Fruit fly (Drosophila melanogaster): Measurements from ENCODE around the gene COX5A.

Gene COX5A

DNA sequence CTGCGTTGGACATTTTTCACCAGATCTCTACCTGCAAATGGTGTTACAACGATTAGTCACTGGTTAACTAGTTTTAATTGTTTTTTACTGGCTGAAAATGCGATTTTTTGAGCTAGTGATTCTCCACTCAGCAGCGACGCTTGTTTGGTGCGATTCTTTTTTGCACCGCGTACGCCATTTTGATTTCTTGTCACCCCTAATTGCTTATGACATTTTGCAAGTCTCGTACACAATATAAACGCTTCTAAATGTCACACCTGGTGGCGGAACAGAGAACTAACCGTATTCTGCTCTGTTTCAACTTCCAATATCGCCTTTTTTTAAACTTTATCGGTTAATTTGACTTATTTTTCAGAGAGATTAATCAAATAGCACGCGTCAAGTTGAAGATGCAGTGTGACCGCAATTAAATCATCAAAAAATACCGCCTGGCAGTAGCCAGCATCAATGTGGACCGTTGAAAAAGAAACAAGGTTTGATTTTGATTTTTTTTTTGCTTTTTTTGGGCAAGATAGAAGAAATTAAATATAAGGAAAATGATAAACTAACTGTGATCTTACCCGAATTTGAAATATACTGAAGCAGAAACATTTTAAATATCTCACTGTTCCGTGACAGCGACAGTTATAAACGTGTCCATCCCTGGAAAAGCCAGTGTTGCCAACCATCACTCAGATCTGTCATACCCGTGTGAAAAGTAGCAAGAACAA lies at the start of gene COX5A, which contains the start of gene glo:
Gene COX5A, plus strand, starts transcription at position 430 of the 710 bp plus-strand sequence.
Gene glo, minus strand, starts transcription at position 491 of the 710 bp plus-strand sequence.
- TF ChIP-seq h (optimal IDR thresholded peaks at IDR 0.05) (no peak), Sin3A (optimal IDR thresholded peaks at IDR 0.05) (no peak), psq (optimal IDR thresholded peaks at IDR 0.05) (no peak), Myc (optimal IDR thresholded peaks at IDR 0.05) (no peak), insv (optimal IDR thresholded peaks at IDR 0.05) (no peak), ttk (optimal IDR thresholded peaks at IDR 0.05) (no peak)

- TF ChIP-seq psq (optimal IDR thresholded peaks at IDR 0.05) (no peak), h (optimal IDR thresholded peaks at IDR 0.05) (no peak), Myc (optimal IDR thresholded peaks at IDR 0.05) (no peak), ttk (optimal IDR thresholded peaks at IDR 0.05) (no peak), Sin3A (optimal IDR thresholded peaks at IDR 0.05) (no peak), insv (optimal IDR thresholded peaks at IDR 0.05) (no peak)
Measured at dm6 chr3R:11770733-11771132, 48.4 kb upstream of the COX5A start.

DNA sequence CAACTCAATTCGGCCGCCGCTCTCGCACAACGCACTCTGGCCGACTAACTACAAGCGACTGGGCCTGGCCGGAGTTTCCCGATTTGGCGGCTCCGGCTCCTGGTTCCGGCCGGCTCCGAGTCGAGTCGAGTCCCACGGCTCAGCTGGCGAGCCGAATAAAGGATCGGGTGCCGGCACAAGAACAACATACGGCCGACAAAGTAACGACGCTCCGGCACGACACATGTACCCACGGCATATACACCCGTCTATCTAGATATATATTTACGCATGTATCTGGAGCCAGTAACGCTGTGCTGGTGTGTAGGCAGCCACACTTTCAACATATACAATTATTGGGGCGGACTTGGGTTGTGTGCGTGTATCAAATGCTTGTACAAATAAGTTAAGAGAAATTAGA lies 47.7 kb upstream of the COX5A start:
- TF ChIP-seq ttk (optimal IDR thresholded peaks at IDR 0.05) (no peak), Myc (optimal IDR thresholded peaks at IDR 0.05) (no peak), Sin3A (optimal IDR thresholded peaks at IDR 0.05) (no peak), insv (optimal IDR thresholded peaks at IDR 0.05) (no peak), psq (optimal IDR thresholded peaks at IDR 0.05) (no peak), h (optimal IDR thresholded peaks at IDR 0.05) (no peak)

DNA sequence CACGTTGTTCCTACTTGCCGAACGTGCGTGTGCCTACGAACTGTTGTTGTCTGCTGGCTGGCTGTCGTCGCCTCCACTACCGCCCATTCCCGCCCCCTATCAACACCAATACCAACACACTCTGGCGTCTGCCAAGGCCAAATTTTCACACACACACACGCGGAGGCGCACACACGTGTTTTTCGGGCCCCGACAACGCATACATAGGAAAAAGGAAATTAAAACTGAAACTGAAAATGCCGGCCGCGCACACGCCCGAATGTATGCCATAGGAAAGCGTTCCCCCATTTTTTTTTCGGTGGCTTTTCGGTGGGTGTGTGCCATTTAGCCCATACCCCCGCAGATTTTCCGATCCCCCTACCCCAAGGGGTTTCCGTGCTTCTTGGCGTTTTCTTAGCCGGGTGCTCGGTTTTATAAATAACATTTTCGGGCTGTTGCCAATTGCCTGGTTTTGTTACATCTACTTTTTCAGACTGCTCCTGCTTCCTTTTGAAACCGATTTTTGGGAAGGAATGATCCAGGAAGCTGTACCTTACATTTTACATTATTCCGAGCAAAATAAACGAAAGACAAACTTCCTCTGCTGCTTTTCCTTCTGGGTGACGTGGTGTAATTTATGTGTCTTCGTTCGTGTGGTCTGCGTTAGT lies 46.9 kb upstream of the COX5A start:
- no peak for TF ChIP-seq Sin3A (optimal IDR thresholded peaks at IDR 0.05)
- TF ChIP-seq ttk (optimal IDR thresholded peaks at IDR 0.05) = no peak
- TF ChIP-seq Myc (optimal IDR thresholded peaks at IDR 0.05) = no peak
- no peak for TF ChIP-seq psq (optimal IDR thresholded peaks at IDR 0.05)
- no peak for TF ChIP-seq h (optimal IDR thresholded peaks at IDR 0.05)
- TF ChIP-seq insv (optimal IDR thresholded peaks at IDR 0.05) = no peak

dm6 chr3R:11773325-11773998 lies 45.7 kb upstream of the COX5A start:
- TF ChIP-seq Myc (optimal IDR thresholded peaks at IDR 0.05) = no peak
- no peak for TF ChIP-seq insv (optimal IDR thresholded peaks at IDR 0.05)
- TF ChIP-seq psq (optimal IDR thresholded peaks at IDR 0.05) = no peak
- no peak for TF ChIP-seq Sin3A (optimal IDR thresholded peaks at IDR 0.05)
- no peak for TF ChIP-seq ttk (optimal IDR thresholded peaks at IDR 0.05)
- TF ChIP-seq h (optimal IDR thresholded peaks at IDR 0.05) = no peak

- TF ChIP-seq ttk (optimal IDR thresholded peaks at IDR 0.05) = no peak
- TF ChIP-seq Myc (optimal IDR thresholded peaks at IDR 0.05) = no peak
- TF ChIP-seq Sin3A (optimal IDR thresholded peaks at IDR 0.05) = no peak
- TF ChIP-seq psq (optimal IDR thresholded peaks at IDR 0.05) = no peak
- TF ChIP-seq insv (optimal IDR thresholded peaks at IDR 0.05) = no peak
- no peak for TF ChIP-seq h (optimal IDR thresholded peaks at IDR 0.05)
Measured at dm6 chr3R:11773999-11774397, 45.2 kb upstream of the COX5A start.

- TF ChIP-seq insv (optimal IDR thresholded peaks at IDR 0.05) (no peak), h (optimal IDR thresholded peaks at IDR 0.05) (no peak), Myc (optimal IDR thresholded peaks at IDR 0.05) (no peak), Sin3A (optimal IDR thresholded peaks at IDR 0.05) (no peak), psq (optimal IDR thresholded peaks at IDR 0.05) (no peak), ttk (optimal IDR thresholded peaks at IDR 0.05) (no peak)
Measured at dm6 chr3R:11775207-11775606, 44.0 kb upstream of the COX5A start.

dm6 chr3R:11776068-11776767 lies 42.9 kb upstream of the COX5A start:
- no peak for TF ChIP-seq Myc (optimal IDR thresholded peaks at IDR 0.05)
- TF ChIP-seq ttk (optimal IDR thresholded peaks at IDR 0.05) = no peak
- no peak for TF ChIP-seq psq (optimal IDR thresholded peaks at IDR 0.05)
- no peak for TF ChIP-seq insv (optimal IDR thresholded peaks at IDR 0.05)
- TF ChIP-seq Sin3A (optimal IDR thresholded peaks at IDR 0.05) = no peak
- TF ChIP-seq h (optimal IDR thresholded peaks at IDR 0.05) = no peak

DNA sequence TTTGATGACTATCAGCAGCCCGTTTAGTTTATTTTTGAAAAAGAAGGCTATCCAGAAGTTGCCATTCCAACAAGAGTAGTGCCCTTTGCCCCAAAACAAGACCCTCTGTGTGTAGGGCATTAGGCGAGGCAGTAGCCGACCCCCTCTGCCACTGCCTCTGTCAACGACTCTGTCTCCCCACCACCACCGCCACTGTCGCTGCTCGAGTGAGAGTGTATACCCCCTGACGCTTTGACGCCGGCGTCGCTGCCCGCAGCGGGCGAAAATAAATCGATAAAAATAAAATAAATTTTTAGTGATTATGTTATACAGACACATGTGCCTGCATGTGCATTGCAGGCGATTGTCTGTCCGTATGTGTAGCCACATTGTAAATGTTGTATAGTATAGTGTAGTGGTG lies 42.1 kb upstream of the COX5A start:
- TF ChIP-seq h (optimal IDR thresholded peaks at IDR 0.05) (no peak), ttk (optimal IDR thresholded peaks at IDR 0.05) (no peak), Myc (optimal IDR thresholded peaks at IDR 0.05) (no peak), insv (optimal IDR thresholded peaks at IDR 0.05) (no peak)

- TF ChIP-seq Sin3A (optimal IDR thresholded peaks at IDR 0.05) (no peak), psq (optimal IDR thresholded peaks at IDR 0.05) (no peak), Myc (optimal IDR thresholded peaks at IDR 0.05) (no peak), ttk (optimal IDR thresholded peaks at IDR 0.05) (no peak)
Measured at dm6 chr3R:11778012-11778865, 40.9 kb upstream of the COX5A start.

dm6 chr3R:11778879-11779278 lies 40.3 kb upstream of the COX5A start:
- no peak for TF ChIP-seq Myc (optimal IDR thresholded peaks at IDR 0.05)
- no peak for TF ChIP-seq insv (optimal IDR thresholded peaks at IDR 0.05)
- no peak for TF ChIP-seq h (optimal IDR thresholded peaks at IDR 0.05)

All from Kc167 (cell line).